Worm (Caenorhabditis elegans) whole organism, L4 larva: Measurements from ENCODE around the gene C46C2.3.

ENCODE experiments used
- dmd-9 ChIP-seq: fragments of 200-800 bp; sonication (Bioruptor generic); IDR thresholded peaks from 2 replicates; pipeline ENCODE4 v1.3.6; 2022; ENCODE audit warnings: missing genetic modification reagents, missing genetic modification characterization, missing compliant biosample characterization
- nhr-28 ChIP-seq: fragments of 150-350 bp; optimal IDR thresholded peaks from 2 replicates; lab custom pipeline; 2014; ENCODE audit warnings: missing biosample characterization, missing genetic modification characterization
- nhr-77 ChIP-seq: fragments of 150-350 bp; optimal IDR thresholded peaks from 2 replicates; lab custom pipeline; 2014; ENCODE audit warnings: missing biosample characterization, missing genetic modification characterization
- unc-62 ChIP-seq, 3 experiments: fragments of 150-350 bp in 1 of 3; sonication (generic microtip); optimal IDR thresholded peaks in 2 of 3; peaks in 1 of 3; 1 replicate in 1 of 3; 2 replicates in 2 of 3; lab custom pipeline; 2014 to 2017; ENCODE audit warnings: missing biosample characterization in 3 of 3, missing genetic modification characterization in 3 of 3, missing genetic modification reagents in 3 of 3, missing genotype in 1 of 3

ce11 chrIV:9262295-9262694 lies 37.4 kb downstream of the C46C2.3 start:
- no peak for TF ChIP-seq nhr-77
- peak in 1 of 2 experiments; percentile 92 for TF ChIP-seq unc-62 (GFP tag; optimal IDR thresholded peaks at IDR 0.05 in 1 of 2; lab: Kevin White, UChicago)
- TF ChIP-seq unc-62 (tag; optimal IDR thresholded peaks at IDR 0.05; lab: Kevin White, UChicago) = no peak
- TF ChIP-seq dmd-9 = no peak
- no peak for TF ChIP-seq nhr-28 (tag; lab: Kevin White, UChicago)
